Fruit fly (Drosophila melanogaster): ENCODE data around the gene Oatp33Ea.

Oatp33Ea gene

DNA sequence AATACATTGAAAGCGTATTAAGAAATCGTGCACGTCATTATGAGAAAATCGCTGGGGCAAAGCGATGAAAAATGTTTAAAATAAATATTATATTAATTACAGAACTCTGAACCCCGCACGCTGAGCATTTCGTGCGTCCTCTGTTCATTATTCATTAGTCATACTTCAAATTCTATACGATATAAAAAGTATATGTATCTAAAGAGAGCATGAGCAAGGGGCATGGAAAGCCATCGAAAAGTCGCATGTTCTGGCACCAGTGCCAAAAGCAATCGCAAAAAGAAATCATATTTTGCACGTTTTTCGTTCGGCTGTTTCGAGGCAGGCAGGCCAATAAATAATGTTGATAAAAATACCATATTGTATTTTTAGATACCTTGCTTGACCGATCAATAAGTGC, 13.5 kb upstream of the Oatp33Ea start:
- TF ChIP-seq kay (GFP tag; ENCODE audit: borderline replicate concordance) (peak; percentile 76), pad (GFP tag; optimal IDR thresholded peaks at IDR 0.05) (no peak), Crg-1 (GFP tag; optimal IDR thresholded peaks at IDR 0.05) (no peak), CG7101 (tag; optimal IDR thresholded peaks at IDR 0.05) (no peak)

DNA sequence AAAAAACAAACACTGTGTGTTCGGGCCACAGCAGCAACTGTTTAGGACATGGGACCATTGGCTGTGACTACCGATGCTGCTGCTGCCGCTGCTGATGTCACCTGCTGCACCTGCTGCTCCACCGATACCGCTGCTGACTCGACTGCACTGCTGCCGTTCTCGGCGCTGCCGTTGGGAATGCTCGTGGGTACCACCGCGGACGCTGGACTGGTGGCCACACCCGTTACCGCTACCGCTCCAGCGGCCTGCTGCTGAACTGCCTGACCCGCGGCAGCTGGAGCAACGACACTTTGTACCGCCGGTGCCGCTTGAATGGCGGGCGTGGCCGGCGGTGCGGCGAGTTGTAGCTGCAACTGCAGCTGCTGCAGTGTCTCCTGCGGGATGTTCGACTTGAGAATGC, 12.0 kb upstream of the Oatp33Ea start:
- TF ChIP-seq Mnt (GFP tag; optimal IDR thresholded peaks at IDR 0.05) (no peak), tj (GFP tag; optimal IDR thresholded peaks at IDR 0.05) (no peak), Clk (GFP tag; optimal IDR thresholded peaks at IDR 0.05) (no peak), CG5204 (GFP tag; optimal IDR thresholded peaks at IDR 0.05) (no peak), bab1 (GFP tag; optimal IDR thresholded peaks at IDR 0.05) (no peak), pad (GFP tag; optimal IDR thresholded peaks at IDR 0.05) (no peak), CG7101 (tag; optimal IDR thresholded peaks at IDR 0.05) (no peak)

DNA sequence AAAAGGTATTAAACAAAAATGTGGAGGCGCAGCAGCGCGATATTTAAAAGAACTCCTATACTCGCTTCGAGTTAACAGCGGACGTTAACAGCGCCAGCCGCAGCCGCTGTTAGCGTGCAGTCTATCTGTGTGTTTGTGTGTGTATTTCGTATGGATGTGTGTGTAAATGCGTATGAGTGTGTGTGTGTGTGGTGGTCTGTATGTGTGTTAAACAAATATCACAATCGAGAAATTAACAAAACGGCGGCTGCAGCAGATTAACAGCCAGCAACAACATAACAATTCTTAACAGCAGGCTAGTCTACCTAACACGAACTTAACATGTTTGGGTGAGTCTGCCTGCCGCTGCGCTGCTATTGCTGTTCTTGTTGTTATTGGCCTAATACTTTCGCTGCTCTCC, 11.5 kb upstream of the Oatp33Ea start:
- no peak for TF ChIP-seq CG7045 (GFP tag; optimal IDR thresholded peaks at IDR 0.05)
- TF ChIP-seq CG7101 (tag; optimal IDR thresholded peaks at IDR 0.05), result peak; percentile 2
- peak; percentile 13 for TF ChIP-seq kay (GFP tag; ENCODE audit: borderline replicate concordance)
- no peak for TF ChIP-seq ovo (GFP tag; optimal IDR thresholded peaks at IDR 0.05)
- TF ChIP-seq bab1 (GFP tag; optimal IDR thresholded peaks at IDR 0.05), result no peak
- TF ChIP-seq CG12768 (GFP tag; optimal IDR thresholded peaks at IDR 0.05), result peak; percentile 53
- no peak for TF ChIP-seq Crg-1 (GFP tag; optimal IDR thresholded peaks at IDR 0.05)
- no peak for TF ChIP-seq cnc (optimal IDR thresholded peaks at IDR 0.05)
- no peak for TF ChIP-seq Hr96 (GFP tag; optimal IDR thresholded peaks at IDR 0.05)
- no peak for TF ChIP-seq Clk (GFP tag; optimal IDR thresholded peaks at IDR 0.05)
- TF ChIP-seq tj (GFP tag; optimal IDR thresholded peaks at IDR 0.05), result no peak
- TF ChIP-seq pad (GFP tag; optimal IDR thresholded peaks at IDR 0.05), result no peak
- TF ChIP-seq cic (GFP tag; optimal IDR thresholded peaks at IDR 0.05), result peak; percentile 47
- no peak for TF ChIP-seq CG14711 (tag; optimal IDR thresholded peaks at IDR 0.05)
- TF ChIP-seq CG5204 (GFP tag; optimal IDR thresholded peaks at IDR 0.05), result no peak
- TF ChIP-seq Mnt (GFP tag; optimal IDR thresholded peaks at IDR 0.05), result no peak
- no peak for TF ChIP-seq CG33017 (tag; optimal IDR thresholded peaks at IDR 0.05)
- TF ChIP-seq CG11617 (GFP tag; optimal IDR thresholded peaks at IDR 0.05), result no peak
- TF ChIP-seq CG1620 (GFP tag; optimal IDR thresholded peaks at IDR 0.05), result no peak
- no peak for TF ChIP-seq toe (GFP tag; optimal IDR thresholded peaks at IDR 0.05)

DNA sequence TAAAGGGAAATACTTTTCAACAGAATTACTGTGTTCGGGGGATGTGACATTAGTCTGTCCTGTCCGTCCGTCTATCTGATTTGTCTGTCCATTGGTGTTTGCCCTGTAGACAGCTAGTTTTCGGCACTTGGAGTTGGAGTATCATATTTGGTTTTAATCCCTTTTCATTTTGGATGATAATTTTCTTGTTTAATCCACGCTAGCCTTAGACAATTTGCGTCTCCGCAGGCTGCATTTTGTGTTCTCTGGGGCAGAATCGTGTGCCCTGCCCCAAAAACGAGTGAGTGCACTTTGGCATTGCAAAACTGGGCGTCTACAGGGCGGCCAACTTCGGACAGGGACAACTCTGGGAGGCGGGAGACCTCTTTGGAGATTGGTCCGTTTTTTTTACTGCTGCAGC, 10.0 kb upstream of the Oatp33Ea start:
- TF ChIP-seq toe (GFP tag; optimal IDR thresholded peaks at IDR 0.05) (no peak), CG1620 (GFP tag; optimal IDR thresholded peaks at IDR 0.05) (no peak), cnc (optimal IDR thresholded peaks at IDR 0.05) (no peak), tj (GFP tag; optimal IDR thresholded peaks at IDR 0.05) (no peak), Clk (GFP tag; optimal IDR thresholded peaks at IDR 0.05) (no peak), bab1 (GFP tag; optimal IDR thresholded peaks at IDR 0.05) (no peak), CG11617 (GFP tag; optimal IDR thresholded peaks at IDR 0.05) (no peak)

DNA sequence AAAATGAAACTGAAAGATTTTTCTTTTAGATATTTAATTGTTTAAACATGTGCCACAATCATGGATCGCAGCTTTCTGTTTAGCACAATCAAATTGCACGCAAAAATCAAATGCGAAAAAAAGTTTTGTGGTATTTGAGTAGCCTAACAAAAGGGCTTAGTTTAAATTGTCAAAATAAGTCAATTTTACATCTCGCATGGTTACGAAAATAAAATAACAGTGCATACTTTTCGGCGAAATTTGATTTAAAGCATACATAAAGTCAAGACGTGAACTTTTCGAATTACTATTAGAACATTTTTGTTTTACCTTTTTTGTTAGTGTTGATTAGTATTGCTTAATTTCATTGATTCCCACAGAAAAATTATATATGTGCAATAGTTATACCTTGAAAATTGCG, 9.3 kb upstream of the Oatp33Ea start:
- TF ChIP-seq CG7101 (tag; optimal IDR thresholded peaks at IDR 0.05), result no peak
- TF ChIP-seq cic (GFP tag; optimal IDR thresholded peaks at IDR 0.05), result peak; percentile 52
- no peak for TF ChIP-seq pad (GFP tag; optimal IDR thresholded peaks at IDR 0.05)
- TF ChIP-seq cnc (optimal IDR thresholded peaks at IDR 0.05), result no peak
- TF ChIP-seq Hr96 (GFP tag; optimal IDR thresholded peaks at IDR 0.05), result no peak
- no peak for TF ChIP-seq CG7045 (GFP tag; optimal IDR thresholded peaks at IDR 0.05)
- TF ChIP-seq bab1 (GFP tag; optimal IDR thresholded peaks at IDR 0.05), result peak; percentile 16
- TF ChIP-seq CG12768 (GFP tag; optimal IDR thresholded peaks at IDR 0.05), result no peak

DNA sequence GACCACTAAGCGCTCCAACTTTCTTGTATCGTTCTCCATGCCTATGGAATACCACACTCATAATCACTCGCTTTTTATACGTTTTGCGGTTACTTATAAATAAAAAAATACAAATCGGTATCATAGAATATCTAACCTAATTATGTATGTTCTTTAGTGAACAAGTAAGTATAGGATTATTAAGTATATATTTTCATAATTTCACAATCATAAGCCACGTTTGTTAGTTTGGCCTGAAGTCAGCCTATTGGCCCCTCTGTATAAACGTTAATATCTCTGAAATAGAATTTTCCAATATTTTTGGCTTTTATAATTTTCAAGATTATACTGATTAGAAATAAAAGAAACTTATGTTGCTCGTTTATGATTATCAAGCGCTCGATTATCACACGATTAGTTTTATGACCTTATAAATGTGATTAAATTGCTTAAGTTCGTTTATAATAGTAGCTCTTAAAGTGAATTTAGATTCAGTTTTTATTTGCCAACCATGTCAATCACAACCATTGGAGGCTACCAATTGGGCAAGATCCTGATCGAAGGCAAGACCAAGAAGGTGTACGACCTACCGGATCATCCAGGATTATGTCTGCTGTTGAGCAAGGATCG, 7.6 kb upstream of the Oatp33Ea start, which contains the start of gene CG5418:
Gene CG5418, minus strand, starts transcription at position 51 of the 609 bp plus-strand sequence.
- TF ChIP-seq CG1620 (GFP tag; optimal IDR thresholded peaks at IDR 0.05) (no peak), Mnt (GFP tag; optimal IDR thresholded peaks at IDR 0.05) (no peak), tj (GFP tag; optimal IDR thresholded peaks at IDR 0.05) (no peak), bab1 (GFP tag; optimal IDR thresholded peaks at IDR 0.05) (no peak), Clk (GFP tag; optimal IDR thresholded peaks at IDR 0.05) (no peak), CG11617 (GFP tag; optimal IDR thresholded peaks at IDR 0.05) (no peak), CG33017 (tag; optimal IDR thresholded peaks at IDR 0.05) (no peak), Hr96 (GFP tag; optimal IDR thresholded peaks at IDR 0.05) (no peak), CG12768 (GFP tag; optimal IDR thresholded peaks at IDR 0.05) (no peak), ovo (GFP tag; optimal IDR thresholded peaks at IDR 0.05) (no peak), kay (GFP tag; ENCODE audit: borderline replicate concordance) (no peak), CG7101 (tag; optimal IDR thresholded peaks at IDR 0.05) (no peak), CG14711 (tag; optimal IDR thresholded peaks at IDR 0.05) (no peak)

DNA sequence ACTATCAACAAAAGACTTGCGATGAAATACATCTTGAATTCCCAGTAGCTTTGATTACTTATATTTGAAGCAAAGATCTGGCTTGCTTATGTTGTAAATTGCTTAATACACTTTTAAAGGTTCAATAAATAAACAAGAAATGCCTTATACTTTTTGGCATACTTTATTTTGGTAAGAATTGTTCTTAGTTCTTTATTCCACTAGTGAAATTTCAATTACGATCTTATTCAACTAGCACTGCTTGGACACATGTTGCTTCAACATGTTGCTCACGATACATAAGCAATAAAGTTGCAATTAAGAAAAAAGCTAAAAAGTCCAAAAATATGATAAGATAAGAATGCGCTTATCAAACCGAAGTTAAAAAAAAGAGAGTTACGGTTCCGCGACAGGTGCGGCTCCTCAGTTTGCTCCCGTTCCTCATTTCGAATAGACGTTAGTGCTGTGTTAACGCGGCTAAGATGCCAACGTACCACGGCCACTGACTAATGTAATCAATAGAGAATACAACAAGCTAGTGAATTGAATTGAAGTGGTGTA, 2.4 kb upstream of the Oatp33Ea start, which contains the start of the genes CG5421 and Oatp33Eb:
Gene CG5421, minus strand, starts transcription at position 51 of the 540 bp plus-strand sequence.
Gene Oatp33Eb, plus strand, starts transcription at position 403 of the 540 bp plus-strand sequence.
- TF ChIP-seq CG14711 (tag; optimal IDR thresholded peaks at IDR 0.05) (no peak), cnc (optimal IDR thresholded peaks at IDR 0.05) (no peak), Crg-1 (GFP tag; optimal IDR thresholded peaks at IDR 0.05) (no peak), tj (GFP tag; optimal IDR thresholded peaks at IDR 0.05) (no peak), toe (GFP tag; optimal IDR thresholded peaks at IDR 0.05) (no peak), CG5204 (GFP tag; optimal IDR thresholded peaks at IDR 0.05) (no peak), pad (GFP tag; optimal IDR thresholded peaks at IDR 0.05) (no peak), bab1 (GFP tag; optimal IDR thresholded peaks at IDR 0.05) (no peak), CG12768 (GFP tag; optimal IDR thresholded peaks at IDR 0.05) (peak; percentile 22), CG33017 (tag; optimal IDR thresholded peaks at IDR 0.05) (peak; percentile 73), CG7045 (GFP tag; optimal IDR thresholded peaks at IDR 0.05) (no peak), Clk (GFP tag; optimal IDR thresholded peaks at IDR 0.05) (no peak), CG11617 (GFP tag; optimal IDR thresholded peaks at IDR 0.05) (peak; percentile 44), Mnt (GFP tag; optimal IDR thresholded peaks at IDR 0.05) (peak; percentile 37), cic (GFP tag; optimal IDR thresholded peaks at IDR 0.05) (peak; percentile 72), ovo (GFP tag; optimal IDR thresholded peaks at IDR 0.05) (no peak), kay (GFP tag; ENCODE audit: borderline replicate concordance) (peak; percentile 5), Hr96 (GFP tag; optimal IDR thresholded peaks at IDR 0.05) (no peak), CG1620 (GFP tag; optimal IDR thresholded peaks at IDR 0.05) (no peak), CG7101 (tag; optimal IDR thresholded peaks at IDR 0.05) (no peak)
